Fruit fly (Drosophila melanogaster) whole organism, embryonic: ENCODE measurements around the gene ImpE3.

Source experiments
- Antp ChIP-seq: fragments of 200-800 bp; sonication (Bioruptor generic); optimal IDR thresholded peaks from 3 replicates; lab custom pipeline; 2016; ENCODE audit warnings: missing biosample characterization, missing genetic modification characterization
- Asciz ChIP-seq: fragments of 200-800 bp; sonication (Bioruptor generic); optimal IDR thresholded peaks from 2 replicates; lab custom pipeline; 2017; ENCODE audit warnings: missing biosample characterization, mild to moderate bottlenecking, missing genetic modification characterization, missing genetic modification reagents
- BtbVII ChIP-seq: fragments of 200-800 bp; sonication (Bioruptor generic); optimal IDR thresholded peaks from 3 replicates; lab custom pipeline; 2017; ENCODE audit warnings: missing biosample characterization, mild to moderate bottlenecking, missing genetic modification characterization
- C15 ChIP-seq: fragments of 200-800 bp; sonication (Bioruptor generic); IDR thresholded peaks from 3 replicates; pipeline ENCODE4 v1.3.6; 2022; ENCODE audit warnings: missing biosample characterization, missing genetic modification characterization
- CG10267 ChIP-seq: fragments of 200-800 bp; sonication (Bioruptor generic); optimal IDR thresholded peaks from 2 replicates; lab custom pipeline; 2018; ENCODE audit warnings: missing biosample characterization, mild to moderate bottlenecking, missing genetic modification characterization, moderate library complexity
- CG10321 ChIP-seq: fragments of 200-800 bp; sonication (Bioruptor generic); IDR thresholded peaks from 2 replicates; pipeline ENCODE4 v1.3.6; 2022; ENCODE audit warnings: missing biosample characterization, missing genetic modification characterization
- CG13287 ChIP-seq: fragments of 200-800 bp; sonication (Bioruptor generic); IDR thresholded peaks from 2 replicates; pipeline ENCODE4 v1.3.6; 2022; ENCODE audit warnings: missing biosample characterization, missing genetic modification characterization; ENCODE audit not compliant: partially characterized antibody
- CG14014 ChIP-seq: fragments of 200-800 bp; sonication (Bioruptor generic); IDR thresholded peaks from 2 replicates; pipeline ENCODE4 v1.3.6; 2022; ENCODE audit warnings: missing biosample characterization, missing genetic modification characterization
- CG14441 ChIP-seq: fragments of 200-800 bp; sonication (Bioruptor generic); IDR thresholded peaks from 2 replicates; pipeline ENCODE4 v1.3.6; 2022; ENCODE audit warnings: missing biosample characterization, missing genetic modification characterization
- CG14710 ChIP-seq: fragments of 200-800 bp; sonication (Bioruptor generic); optimal IDR thresholded peaks from 3 replicates; lab custom pipeline; 2019; ENCODE audit warnings: missing biosample characterization, mild to moderate bottlenecking, missing genetic modification characterization, moderate library complexity
- CG14860 ChIP-seq: fragments of 200-800 bp; sonication (Bioruptor generic); IDR thresholded peaks from 3 replicates; pipeline ENCODE4 v1.3.6; 2022; ENCODE audit warnings: missing biosample characterization, missing genetic modification characterization; ENCODE audit not compliant: partially characterized antibody
- CG15601 ChIP-seq: fragments of 200-800 bp; sonication (Bioruptor generic); optimal IDR thresholded peaks from 3 replicates; lab custom pipeline; 2019; ENCODE audit warnings: missing biosample characterization, mild to moderate bottlenecking, missing genetic modification characterization, moderate library complexity
- CG1603 ChIP-seq: fragments of 200-800 bp; sonication (Bioruptor generic); optimal IDR thresholded peaks from 2 replicates; lab custom pipeline; 2019; ENCODE audit warnings: missing biosample characterization, mild to moderate bottlenecking, missing genetic modification characterization, moderate library complexity
- CG16813 ChIP-seq: fragments of 200-800 bp; sonication (Bioruptor generic); IDR thresholded peaks from 3 replicates; pipeline ENCODE4 v1.3.6; 2022; ENCODE audit warnings: missing biosample characterization, missing genetic modification characterization; ENCODE audit not compliant: partially characterized antibody
- CG17186 ChIP-seq: fragments of 200-800 bp; sonication (Bioruptor generic); optimal IDR thresholded peaks from 3 replicates; lab custom pipeline; 2017; ENCODE audit warnings: missing biosample characterization, missing genetic modification reagents, missing genetic modification characterization
- CG17802 ChIP-seq: fragments of 200-800 bp; sonication (Bioruptor generic); optimal IDR thresholded peaks from 2 replicates; lab custom pipeline; 2018; ENCODE audit warnings: missing biosample characterization, mild to moderate bottlenecking, missing genetic modification characterization, moderate library complexity
- CG18262 ChIP-seq: fragments of 200-800 bp; optimal IDR thresholded peaks from 3 replicates; lab custom pipeline; 2019; ENCODE audit warnings: missing biosample characterization, mild to moderate bottlenecking, missing genetic modification characterization, moderate library complexity
- CG2120 ChIP-seq: fragments of 200-800 bp; sonication (Bioruptor generic); optimal IDR thresholded peaks from 3 replicates; lab custom pipeline; 2016; ENCODE audit warnings: missing biosample characterization, missing genetic modification characterization
- CG2712 ChIP-seq: fragments of 200-800 bp; optimal IDR thresholded peaks from 3 replicates; lab custom pipeline; 2019; ENCODE audit warnings: missing biosample characterization, mild to moderate bottlenecking, missing genetic modification characterization, moderate library complexity
- CG3065 ChIP-seq: fragments of 200-800 bp; sonication (Bioruptor generic); optimal IDR thresholded peaks from 2 replicates; lab custom pipeline; 2016; ENCODE audit warnings: missing biosample characterization, missing genetic modification characterization
- CG32767 ChIP-seq: fragments of 200-800 bp; sonication (Bioruptor generic); IDR thresholded peaks from 2 replicates; pipeline ENCODE4 v1.3.6; 2022; ENCODE audit warnings: missing biosample characterization, missing genetic modification characterization
- CG4617 ChIP-seq: fragments of 200-800 bp; sonication (Bioruptor generic); optimal IDR thresholded peaks from 3 replicates; lab custom pipeline; 2016; ENCODE audit warnings: missing biosample characterization, missing genetic modification characterization, borderline replicate concordance
- CG5180 ChIP-seq: fragments of 200-800 bp; sonication (Bioruptor generic); optimal IDR thresholded peaks from 3 replicates; lab custom pipeline; 2017; ENCODE audit warnings: missing biosample characterization, missing genetic modification characterization, mild to moderate bottlenecking, moderate library complexity, missing genetic modification reagents
- CG6272 ChIP-seq: fragments of 200-800 bp; sonication (Bioruptor generic); IDR thresholded peaks from 2 replicates; pipeline ENCODE4 v1.3.6; 2022; ENCODE audit warnings: missing biosample characterization, missing genetic modification characterization
- CG8290 ChIP-seq, 3 experiments: fragments of 200-800 bp; sonication (Bioruptor generic); optimal IDR thresholded peaks; 2 replicates each; lab custom pipeline; 2016 to 2019; ENCODE audit warnings: missing biosample characterization in 3 of 3, missing genetic modification characterization in 3 of 3, mild to moderate bottlenecking in 2 of 3, moderate library complexity in 1 of 3
- CG8478 ChIP-seq: fragments of >200 bp; optimal IDR thresholded peaks from 2 replicates; lab custom pipeline; 2018
- Hr51 ChIP-seq, 2 experiments: fragments of 200-800 bp; sonication (Bioruptor generic); optimal IDR thresholded peaks; 2 replicates in 1 of 2; 3 replicates in 1 of 2; lab custom pipeline; 2016 to 2018; ENCODE audit warnings: missing biosample characterization in 2 of 2, missing genetic modification characterization in 2 of 2, mild to moderate bottlenecking in 1 of 2, moderate library complexity in 1 of 2
- Jarid2 ChIP-seq: fragments of 200-800 bp; sonication (Bioruptor generic); optimal IDR thresholded peaks from 3 replicates; lab custom pipeline; 2017; ENCODE audit warnings: mild to moderate bottlenecking, missing biosample characterization, missing genetic modification reagents, missing genetic modification characterization
- Lhr ChIP-seq: fragments of 200-800 bp; sonication (Bioruptor generic); optimal IDR thresholded peaks from 3 replicates; lab custom pipeline; 2017; ENCODE audit warnings: mild to moderate bottlenecking, missing biosample characterization, missing genetic modification reagents, missing genetic modification characterization
- Pdp1 ChIP-seq, 2 experiments: fragments of 200-800 bp; sonication (Bioruptor generic); optimal IDR thresholded peaks; 3 replicates each; lab custom pipeline; 2016; ENCODE audit warnings: missing biosample characterization in 2 of 2, missing genetic modification characterization in 2 of 2, mild to moderate bottlenecking in 1 of 2, moderate library complexity in 1 of 2
- Six4 ChIP-seq: fragments of 200-800 bp; sonication (Bioruptor generic); optimal IDR thresholded peaks from 2 replicates; lab custom pipeline; 2016; ENCODE audit warnings: missing biosample characterization, missing genetic modification characterization
- ab ChIP-seq: fragments of 200-800 bp; sonication (Bioruptor generic); optimal IDR thresholded peaks from 2 replicates; lab custom pipeline; 2016; ENCODE audit warnings: missing biosample characterization, missing genetic modification characterization
- al ChIP-seq: fragments of 200-800 bp; sonication (Bioruptor generic); IDR thresholded peaks from 2 replicates; pipeline ENCODE4 v1.3.6; 2022; ENCODE audit warnings: missing biosample characterization, missing genetic modification characterization
- ato ChIP-seq: fragments of 200-800 bp; sonication (Bioruptor generic); IDR thresholded peaks from 2 replicates; pipeline ENCODE4 v1.3.6; 2022; ENCODE audit warnings: missing biosample characterization, missing genetic modification characterization; ENCODE audit not compliant: partially characterized antibody
- bowl ChIP-seq: fragments of 200-800 bp; sonication (Bioruptor generic); IDR thresholded peaks from 2 replicates; pipeline ENCODE4 v1.3.6; 2022; ENCODE audit warnings: missing biosample characterization, missing genetic modification characterization
- cas ChIP-seq: fragments of 200-800 bp; sonication (Bioruptor generic); IDR thresholded peaks from 2 replicates; pipeline ENCODE4 v1.3.6; 2022; ENCODE audit warnings: missing biosample characterization, missing genetic modification characterization
- cg ChIP-seq: fragments of 200-800 bp; sonication (Bioruptor generic); optimal IDR thresholded peaks from 3 replicates; lab custom pipeline; 2019; ENCODE audit warnings: missing biosample characterization, mild to moderate bottlenecking, missing genetic modification characterization, moderate library complexity
- emc ChIP-seq: fragments of 200-800 bp; sonication (Bioruptor generic); optimal IDR thresholded peaks from 2 replicates; lab custom pipeline; 2016; ENCODE audit warnings: missing biosample characterization, missing genetic modification characterization
- eve ChIP-seq, 2 experiments: fragments of >200 bp; optimal IDR thresholded peaks; 2 replicates each; lab custom pipeline; 2017; ENCODE audit warnings: missing biosample characterization in 2 of 2, missing genetic modification characterization in 2 of 2
- gsb-n ChIP-seq: fragments of 200-800 bp; sonication (Bioruptor generic); optimal IDR thresholded peaks from 3 replicates; lab custom pipeline; 2018; ENCODE audit warnings: missing biosample characterization, mild to moderate bottlenecking, missing genetic modification characterization
- hb ChIP-seq: fragments of 200-800 bp; sonication (Bioruptor generic); IDR thresholded peaks from 3 replicates; pipeline ENCODE4 v1.3.6; 2022; ENCODE audit warnings: missing biosample characterization, missing genetic modification characterization; ENCODE audit not compliant: partially characterized antibody
- nau ChIP-seq: fragments of 200-800 bp; sonication (Bioruptor generic); optimal IDR thresholded peaks from 3 replicates; lab custom pipeline; 2017; ENCODE audit warnings: missing biosample characterization, mild to moderate bottlenecking, missing genetic modification characterization, missing genetic modification reagents
- pnt ChIP-seq: fragments of 200-800 bp; sonication (Bioruptor generic); optimal IDR thresholded peaks from 3 replicates; lab custom pipeline; 2016; ENCODE audit warnings: missing biosample characterization, missing genetic modification characterization
- prd ChIP-seq, 3 experiments: fragments of >200 bp in 2 of 3; fragments of 200-800 bp in 1 of 3; sonication (Bioruptor generic) in 1 of 3; optimal IDR thresholded peaks in 2 of 3; IDR thresholded peaks in 1 of 3; 2 replicates in 2 of 3; 3 replicates in 1 of 3; pipeline versions ENCODE4 v1.3.6 to Lab custom; 2017 to 2022; ENCODE audit warnings: missing biosample characterization in 1 of 3, missing genetic modification characterization in 1 of 3
- sim ChIP-seq: fragments of 200-800 bp; sonication (Bioruptor generic); IDR thresholded peaks from 2 replicates; pipeline ENCODE4 v1.3.6; 2022; ENCODE audit warnings: missing biosample characterization, missing genetic modification characterization
- slbo ChIP-seq: fragments of 200-800 bp; sonication (Bioruptor generic); IDR thresholded peaks from 2 replicates; pipeline ENCODE4 v1.3.6; 2022; ENCODE audit warnings: missing biosample characterization, missing genetic modification characterization
- tio ChIP-seq: fragments of 200-800 bp; sonication (Bioruptor generic); optimal IDR thresholded peaks from 2 replicates; lab custom pipeline; 2017; ENCODE audit warnings: missing biosample characterization, missing genetic modification characterization, inconsistent platforms
- vnd ChIP-seq: fragments of 200-800 bp; sonication (Bioruptor generic); IDR thresholded peaks from 3 replicates; pipeline ENCODE4 v1.3.6; 2022; ENCODE audit warnings: missing biosample characterization, missing genetic modification characterization; ENCODE audit not compliant: partially characterized antibody
- wdn ChIP-seq: fragments of 200-800 bp; sonication (Bioruptor generic); IDR thresholded peaks from 2 replicates; pipeline ENCODE4 v1.3.6; 2022; ENCODE audit warnings: missing biosample characterization, missing genetic modification characterization
- zf30C ChIP-seq: fragments of 200-800 bp; sonication (Bioruptor generic); optimal IDR thresholded peaks from 3 replicates; lab custom pipeline; 2018; ENCODE audit warnings: missing biosample characterization, mild to moderate bottlenecking, missing genetic modification characterization

ImpE3 gene

dm6 chr3R:7981396-7981795 lies 48.0 kb downstream of the ImpE3 start (continued):
- TF ChIP-seq CG17802 (no peak), bowl (GFP tag; lab: Robert Waterston, UW) (no peak), emc (GFP tag; lab: Kevin White, UChicago) (no peak), Lhr (GFP tag; lab: Kevin White, UChicago) (peak; percentile 67), CG16813 (GFP tag; lab: Robert Waterston, UW) (0 out of 3 replicates have a peak, but pooled peaks have one; percentile 35), CG3065 (GFP tag; lab: Kevin White, UChicago) (no peak), tio (no peak), CG4617 (GFP tag; lab: Kevin White, UChicago) (no peak), Jarid2 (no peak), nau (no peak), eve (GFP tag; optimal IDR thresholded peaks at IDR 0.05; lab: Kevin White, UChicago) (no peak), BtbVII (GFP tag; lab: Kevin White, UChicago) (no peak), CG14710 (tag; lab: Kevin White, UChicago) (no peak), ab (GFP tag; lab: Kevin White, UChicago) (no peak), CG6272 (GFP tag; lab: Robert Waterston, UW) (no peak), CG2712 (tag; lab: Kevin White, UChicago) (peak; percentile 25), ato (GFP tag; lab: Robert Waterston, UW) (no peak), CG8290 (GFP tag; optimal IDR thresholded peaks at IDR 0.05; lab: Kevin White, UChicago) (no peak), CG8290 (tag; optimal IDR thresholded peaks at IDR 0.05; lab: Kevin White, UChicago) (no peak), CG1603 (tag; lab: Kevin White, UChicago) (peak; percentile 16), CG17186 (no peak), Antp (no peak), Hr51 (GFP tag; optimal IDR thresholded peaks at IDR 0.05; lab: Kevin White, UChicago) (no peak), zf30C (GFP tag; lab: Kevin White, UChicago) (no peak), CG13287 (GFP tag; lab: Robert Waterston, UW) (peak; percentile 24; the same call in 1 of the 2 replicates), wdn (GFP tag; lab: Robert Waterston, UW) (no peak), CG2120 (GFP tag; lab: Kevin White, UChicago) (no peak), CG10267 (tag; lab: Kevin White, UChicago) (peak; percentile 3), CG5180 (GFP tag; lab: Kevin White, UChicago) (no peak), C15 (GFP tag; lab: Robert Waterston, UW) (no peak), prd (optimal IDR thresholded peaks at IDR 0.05; lab: Kevin White, UChicago) (no peak), prd (GFP tag; IDR thresholded peaks at IDR 0.05; lab: Robert Waterston, UW) (no peak), al (GFP tag; lab: Robert Waterston, UW) (no peak), CG18262 (peak; percentile 22), pnt (GFP tag; lab: Kevin White, UChicago) (no peak), CG32767 (GFP tag; lab: Robert Waterston, UW) (no peak), cg (GFP tag; lab: Kevin White, UChicago) (no peak), CG14860 (no peak), gsb-n (tag; lab: Kevin White, UChicago) (no peak), cas (GFP tag; lab: Robert Waterston, UW) (no peak), sim (GFP tag; lab: Robert Waterston, UW) (no peak), Pdp1 (GFP tag; optimal IDR thresholded peaks at IDR 0.05; lab: Kevin White, UChicago) (no peak), slbo (GFP tag; lab: Robert Waterston, UW) (no peak), vnd (GFP tag; lab: Robert Waterston, UW) (no peak), Six4 (GFP tag; lab: Kevin White, UChicago) (no peak), CG14441 (GFP tag; lab: Robert Waterston, UW) (no peak), CG10321 (no peak), hb (GFP tag; lab: Robert Waterston, UW) (no peak), CG8478 (no peak), Asciz (no peak), CG14014 (GFP tag; lab: Robert Waterston, UW) (no peak), CG15601 (tag; lab: Kevin White, UChicago) (peak; percentile 18)
